Worm (Caenorhabditis elegans): ENCODE measurements around the gene cnnm-2.

The cnnm-2 gene

ce11 chrX:8811916-8812315, at the start of gene cnnm-2:
TSS of gene cnnm-2 (plus strand) at chrX:8812105.
- TF ChIP-seq nhr-80 (tag; optimal IDR thresholded peaks at IDR 0.05) (peak; percentile 84), cebp-1 (GFP tag; IDR thresholded peaks at IDR 0.05) (no peak), cebp-1 (tag; optimal IDR thresholded peaks at IDR 0.05) (peak; percentile 16), ama-1 (optimal IDR thresholded peaks at IDR 0.05) (no peak), ama-1 (GFP tag; optimal IDR thresholded peaks at IDR 0.05) (no peak), zfh-2 (GFP tag; conservative IDR thresholded peaks at IDR 0.05) (no peak), tbp1 (GFP tag; optimal IDR thresholded peaks at IDR 0.05) (no peak), let-607 (tag; optimal IDR thresholded peaks at IDR 0.05) (peak in 1 of 2 experiments; percentile 17)

ce11 chrX:8762927-8763326, 49.0 kb upstream of the cnnm-2 start:
- TF ChIP-seq nfyb-1 (GFP tag; IDR thresholded peaks at IDR 0.05) = no peak

- TF ChIP-seq B0035.1 (tag; optimal IDR thresholded peaks at IDR 0.05) (no peak), B0019.2 (GFP tag; conservative IDR thresholded peaks at IDR 0.05) (no peak), mes-4 (tag; optimal IDR thresholded peaks at IDR 0.05) (no peak), unc-62 (GFP tag; optimal IDR thresholded peaks at IDR 0.05) (no peak), egl-44 (GFP tag; IDR thresholded peaks at IDR 0.05) (no peak), sptf-2 (GFP tag; optimal IDR thresholded peaks at IDR 0.05) (no peak), snpc-3.4 (tag; optimal IDR thresholded peaks at IDR 0.05) (no peak), ZK185.1 (tag; optimal IDR thresholded peaks at IDR 0.05; ENCODE audit: poor library complexity, severe bottlenecking) (no peak), ztf-18 (tag; optimal IDR thresholded peaks at IDR 0.05) (no peak), F33H1.4 (GFP tag; IDR thresholded peaks at IDR 0.05) (no peak), hmg-1.2 (GFP tag; IDR thresholded peaks at IDR 0.05) (no peak), attf-3 (GFP tag; conservative IDR thresholded peaks at IDR 0.05) (no peak), let-526 (GFP tag; IDR thresholded peaks at IDR 0.05) (no peak)
Observed at ce11 chrX:8763607-8764006, 48.3 kb upstream of the cnnm-2 start, which contains the start of gene zig-12. TSS of gene zig-12 (plus strand) at chrX:8763907.

- no peak for TF ChIP-seq nfyb-1 (GFP tag; IDR thresholded peaks at IDR 0.05)
- TF ChIP-seq ztf-25 (GFP tag; IDR thresholded peaks at IDR 0.05) = no peak
- TF ChIP-seq rec-8 (tag; optimal IDR thresholded peaks at IDR 0.05) = no peak
- TF ChIP-seq T07F8.4 (tag; optimal IDR thresholded peaks at IDR 0.05) = no peak
- TF ChIP-seq aptf-3 (GFP tag; IDR thresholded peaks at IDR 0.05) = no peak
- TF ChIP-seq zfh-2 (GFP tag; conservative IDR thresholded peaks at IDR 0.05) = no peak
- no peak for TF ChIP-seq rcor-1 (GFP tag; IDR thresholded peaks at IDR 0.05)
- no peak for TF ChIP-seq pbrm-1 (GFP tag; IDR thresholded peaks at IDR 0.05)
- TF ChIP-seq F39B2.1 (GFP tag; IDR thresholded peaks at IDR 0.05) = no peak
- TF ChIP-seq egl-44 (GFP tag; IDR thresholded peaks at IDR 0.05) = no peak
- no peak for TF ChIP-seq lsl-1 (GFP tag; optimal IDR thresholded peaks at IDR 0.05)
- TF ChIP-seq repo-1 (tag; optimal IDR thresholded peaks at IDR 0.05) = no peak
- TF ChIP-seq aptf-2 (GFP tag; conservative IDR thresholded peaks at IDR 0.05) = no peak
- no peak for TF ChIP-seq ztf-28 (GFP tag; IDR thresholded peaks at IDR 0.05)
Observed at ce11 chrX:8764044-8764443, 47.9 kb upstream of the cnnm-2 start.

- TF ChIP-seq lsl-1 (GFP tag; optimal IDR thresholded peaks at IDR 0.05) (no peak), snpc-3.4 (tag; optimal IDR thresholded peaks at IDR 0.05) (no peak), ceh-27 (GFP tag; optimal IDR thresholded peaks at IDR 0.05) (no peak), pha-4 (tag; optimal IDR thresholded peaks at IDR 0.05) (no peak), aptf-3 (GFP tag; IDR thresholded peaks at IDR 0.05) (no peak)
Observed at ce11 chrX:8770316-8770715, 41.6 kb upstream of the cnnm-2 start.
